Worm (Caenorhabditis elegans) whole organism, L1 larva: ENCODE data around the gene sas-5.
A peak's percentile ranks its signal among the peaks of the same experiment; 100 is the strongest.

Experiments
- C04F5.9 ChIP-seq: sonication (generic microtip); optimal IDR thresholded peaks from 2 replicates; lab custom pipeline; 2016; ENCODE audit warnings: missing genetic modification characterization, missing compliant biosample characterization
- C34B4.2 ChIP-seq: sonication (generic microtip); optimal IDR thresholded peaks from 2 replicates; lab custom pipeline; 2017; ENCODE audit warnings: mild to moderate bottlenecking, missing genetic modification characterization, missing compliant biosample characterization
- F16B12.6 ChIP-seq: fragments of 150-350 bp; optimal IDR thresholded peaks from 2 replicates; lab custom pipeline; 2014; ENCODE audit warnings: missing biosample characterization, missing genetic modification characterization
- Y116A8C.19 ChIP-seq: sonication (generic microtip); optimal IDR thresholded peaks from 2 replicates; lab custom pipeline; 2016; ENCODE audit warnings: missing compliant biosample characterization, missing genetic modification characterization, borderline replicate concordance
- aha-1 ChIP-seq: fragments of 150-350 bp; optimal IDR thresholded peaks from 2 replicates; lab custom pipeline; 2014; ENCODE audit warnings: missing biosample characterization, missing genetic modification characterization
- alr-1 ChIP-seq: fragments of 200-800 bp; sonication (Bioruptor generic); optimal IDR thresholded peaks from 2 replicates; lab custom pipeline; 2018; ENCODE audit warnings: borderline replicate concordance, mild to moderate bottlenecking, missing genetic modification characterization, missing compliant biosample characterization
- aly-2 ChIP-seq: fragments of 150-350 bp; optimal IDR thresholded peaks from 2 replicates; lab custom pipeline; 2014; ENCODE audit warnings: missing biosample characterization, missing genetic modification characterization
- ama-1 ChIP-seq: fragments of 150-350 bp; optimal IDR thresholded peaks from 2 replicates; lab custom pipeline; 2014
- blmp-1 ChIP-seq: fragments of 150-350 bp; optimal IDR thresholded peaks from 2 replicates; lab custom pipeline; 2014; ENCODE audit warnings: missing biosample characterization, missing genetic modification characterization
- ceh-63 ChIP-seq: fragments of 200-800 bp; sonication (Bioruptor generic); optimal IDR thresholded peaks from 2 replicates; lab custom pipeline; 2018; ENCODE audit warnings: mild to moderate bottlenecking, missing genetic modification characterization, missing compliant biosample characterization
- ceh-8 ChIP-seq: fragments of 200-800 bp; sonication (Bioruptor generic); optimal IDR thresholded peaks from 2 replicates; lab custom pipeline; 2018; ENCODE audit warnings: mild to moderate bottlenecking, missing genetic modification characterization, moderate library complexity, missing compliant biosample characterization
- ceh-82 ChIP-seq, 3 experiments: fragments of 150-350 bp in 1 of 3; sonication (generic microtip) in 2 of 3; optimal IDR thresholded peaks; 2 replicates each; lab custom pipeline; 2014 to 2017; ENCODE audit warnings: missing biosample characterization in 3 of 3, missing genetic modification characterization in 3 of 3
- ceh-88 ChIP-seq: fragments of 200-800 bp; sonication (Bioruptor generic); IDR thresholded peaks from 2 replicates; pipeline ENCODE4 v1.3.6; 2022; ENCODE audit warnings: missing genetic modification characterization, missing compliant biosample characterization
- ceh-90 ChIP-seq: sonication (generic microtip); optimal IDR thresholded peaks from 2 replicates; lab custom pipeline; 2016; ENCODE audit warnings: missing genetic modification characterization, missing compliant biosample characterization
- dpl-1 ChIP-seq, 3 experiments: fragments of 150-350 bp in 2 of 3; sonication (generic microtip) in 1 of 3; optimal IDR thresholded peaks; 2 replicates each; lab custom pipeline; 2014 to 2017; ENCODE audit warnings: missing biosample characterization in 3 of 3, missing genetic modification characterization in 3 of 3, missing genetic modification reagents in 3 of 3
- egl-13 ChIP-seq: sonication (generic microtip); optimal IDR thresholded peaks from 2 replicates; lab custom pipeline; 2016; ENCODE audit warnings: missing genotype, missing genetic modification reagents, missing genetic modification characterization, missing compliant biosample characterization
- egl-27 ChIP-seq, 2 experiments: fragments of 150-350 bp in 1 of 2; sonication (generic microtip); optimal IDR thresholded peaks; 3 replicates each; lab custom pipeline; 2017 to 2018; ENCODE audit warnings: missing biosample characterization in 2 of 2, missing genetic modification characterization in 2 of 2, missing genetic modification reagents in 2 of 2
- ets-5 ChIP-seq: fragments of 200-800 bp; sonication (Bioruptor generic); IDR thresholded peaks from 2 replicates; pipeline ENCODE4 v1.3.6; 2022; ENCODE audit warnings: missing genetic modification characterization, missing compliant biosample characterization
- fkh-10 ChIP-seq: sonication (generic microtip); optimal IDR thresholded peaks from 2 replicates; lab custom pipeline; 2017; ENCODE audit warnings: missing biosample characterization, missing genetic modification reagents, missing genetic modification characterization
- fos-1 ChIP-seq: fragments of 150-350 bp; optimal IDR thresholded peaks from 2 replicates; lab custom pipeline; 2014; ENCODE audit warnings: missing biosample characterization, missing genetic modification characterization
- hlh-17 ChIP-seq: fragments of 200-800 bp; sonication (Bioruptor generic); optimal IDR thresholded peaks from 2 replicates; lab custom pipeline; 2018; ENCODE audit warnings: missing genetic modification characterization, mild to moderate bottlenecking, missing compliant biosample characterization, moderate library complexity, borderline replicate concordance
- hpl-2 ChIP-seq: fragments of 150-350 bp; optimal IDR thresholded peaks from 2 replicates; lab custom pipeline; 2014; ENCODE audit warnings: missing biosample characterization, missing genetic modification reagents, missing genetic modification characterization
- irx-1 ChIP-seq: sonication (generic microtip); optimal IDR thresholded peaks from 2 replicates; lab custom pipeline; 2016; ENCODE audit warnings: missing genetic modification characterization, missing compliant biosample characterization
- jun-1 ChIP-seq: fragments of 150-350 bp; optimal IDR thresholded peaks from 2 replicates; lab custom pipeline; 2014; ENCODE audit warnings: missing biosample characterization, missing genetic modification reagents, missing genetic modification characterization
- lin-13 ChIP-seq: fragments of 150-350 bp; optimal IDR thresholded peaks from 2 replicates; lab custom pipeline; 2014; ENCODE audit warnings: missing biosample characterization, missing genetic modification reagents, missing genetic modification characterization
- lin-35 ChIP-seq, 2 experiments: fragments of 150-350 bp; optimal IDR thresholded peaks; 2 replicates each; lab custom pipeline; 2014; ENCODE audit warnings: missing biosample characterization in 2 of 2, missing genetic modification characterization in 2 of 2, missing genetic modification reagents in 2 of 2
- lin-39 ChIP-seq: fragments of 150-350 bp; optimal IDR thresholded peaks from 2 replicates; lab custom pipeline; 2014; ENCODE audit warnings: missing biosample characterization, missing genetic modification reagents, missing genetic modification characterization
- mab-9 ChIP-seq: fragments of 200-800 bp; sonication (Bioruptor generic); IDR thresholded peaks from 2 replicates; pipeline ENCODE4 v1.3.6; 2022; ENCODE audit warnings: missing genetic modification reagents, missing genetic modification characterization, missing compliant biosample characterization
- mef-2 ChIP-seq: fragments of 150-350 bp; optimal IDR thresholded peaks from 2 replicates; lab custom pipeline; 2014; ENCODE audit warnings: missing biosample characterization, missing genetic modification characterization
- mep-1 ChIP-seq: fragments of 150-350 bp; optimal IDR thresholded peaks from 2 replicates; lab custom pipeline; 2014; ENCODE audit warnings: missing biosample characterization, missing genetic modification characterization
- nhr-12 ChIP-seq: sonication (generic microtip); optimal IDR thresholded peaks from 2 replicates; lab custom pipeline; 2017; ENCODE audit warnings: missing biosample characterization, missing genetic modification characterization
- nhr-20 ChIP-seq: sonication (generic microtip); optimal IDR thresholded peaks from 2 replicates; lab custom pipeline; 2016; ENCODE audit warnings: mild to moderate bottlenecking, missing genetic modification characterization, missing compliant biosample characterization
- nhr-47 ChIP-seq: sonication (generic microtip); optimal IDR thresholded peaks from 2 replicates; lab custom pipeline; 2016; ENCODE audit warnings: mild to moderate bottlenecking, missing genetic modification characterization, moderate library complexity, missing compliant biosample characterization
- nhr-71 ChIP-seq: sonication (generic microtip); optimal IDR thresholded peaks from 2 replicates; lab custom pipeline; 2016; ENCODE audit warnings: mild to moderate bottlenecking, missing genetic modification characterization, moderate library complexity, missing compliant biosample characterization
- nhr-76 ChIP-seq: sonication (generic microtip); optimal IDR thresholded peaks from 2 replicates; lab custom pipeline; 2017; ENCODE audit warnings: missing biosample characterization, missing genetic modification characterization
- nhr-85 ChIP-seq: sonication (generic microtip); peaks from one replicate; lab custom pipeline; 2016; ENCODE audit warnings: missing genetic modification characterization, inconsistent platforms, missing compliant biosample characterization
- pag-3 ChIP-seq: sonication (generic microtip); optimal IDR thresholded peaks from 2 replicates; lab custom pipeline; 2017; ENCODE audit warnings: missing genetic modification characterization, mild to moderate bottlenecking, missing compliant biosample characterization, antibody characterized with exemption, borderline replicate concordance; ENCODE audit not compliant: insufficient read depth
- pax-3 ChIP-seq: fragments of 200-800 bp; sonication (Bioruptor generic); optimal IDR thresholded peaks from 2 replicates; lab custom pipeline; 2018; ENCODE audit warnings: mild to moderate bottlenecking, missing genetic modification characterization, moderate library complexity, missing compliant biosample characterization
- pqm-1 ChIP-seq: sonication (generic microtip); optimal IDR thresholded peaks from 3 replicates; lab custom pipeline; 2017; ENCODE audit warnings: missing biosample characterization, missing genetic modification characterization
- skn-1 ChIP-seq: fragments of 150-350 bp; optimal IDR thresholded peaks from 2 replicates; lab custom pipeline; 2014; ENCODE audit warnings: missing biosample characterization, missing genetic modification characterization
- snu-23 ChIP-seq: sonication (generic microtip); optimal IDR thresholded peaks from 2 replicates; lab custom pipeline; 2016; ENCODE audit warnings: missing genetic modification characterization, missing compliant biosample characterization
- sox-4 ChIP-seq: sonication (generic microtip); optimal IDR thresholded peaks from 2 replicates; lab custom pipeline; 2016; ENCODE audit warnings: missing genetic modification characterization, missing compliant biosample characterization
- sptf-1 ChIP-seq: fragments of 150-350 bp; optimal IDR thresholded peaks from 2 replicates; lab custom pipeline; 2014; ENCODE audit warnings: missing biosample characterization, missing genetic modification characterization
- sup-37 ChIP-seq: fragments of 200-800 bp; sonication (Bioruptor generic); optimal IDR thresholded peaks from 2 replicates; lab custom pipeline; 2018; ENCODE audit warnings: mild to moderate bottlenecking, missing genetic modification characterization, missing compliant biosample characterization
- swsn-7 ChIP-seq: sonication (generic microtip); optimal IDR thresholded peaks from 2 replicates; lab custom pipeline; 2016; ENCODE audit warnings: missing genetic modification characterization, missing compliant biosample characterization
- tlp-1 ChIP-seq: fragments of 150-350 bp; optimal IDR thresholded peaks from 2 replicates; lab custom pipeline; 2014; ENCODE audit warnings: missing biosample characterization, missing genetic modification characterization
- unc-30 ChIP-seq: sonication (generic microtip); optimal IDR thresholded peaks from 2 replicates; lab custom pipeline; 2017; ENCODE audit warnings: missing biosample characterization, missing genetic modification characterization
- unc-62 ChIP-seq: fragments of 150-350 bp; optimal IDR thresholded peaks from 2 replicates; lab custom pipeline; 2014; ENCODE audit warnings: missing biosample characterization, missing genetic modification reagents, missing genetic modification characterization
- unc-86 ChIP-seq: sonication (generic microtip); optimal IDR thresholded peaks from 2 replicates; lab custom pipeline; 2016; ENCODE audit warnings: missing genetic modification characterization, missing compliant biosample characterization
- unc-98 ChIP-seq: fragments of 200-800 bp; sonication (Bioruptor generic); IDR thresholded peaks from 2 replicates; pipeline ENCODE4 v1.3.6; 2022; ENCODE audit warnings: missing genetic modification characterization, missing compliant biosample characterization
- vab-15 ChIP-seq: sonication (generic microtip); optimal IDR thresholded peaks from 2 replicates; lab custom pipeline; 2017; ENCODE audit warnings: missing genotype, mild to moderate bottlenecking, missing genetic modification characterization, missing compliant biosample characterization
- ztf-4 ChIP-seq: fragments of 150-350 bp; optimal IDR thresholded peaks from 2 replicates; lab custom pipeline; 2014; ENCODE audit warnings: missing biosample characterization, missing genetic modification characterization

Gene sas-5

ce11 chrV:11572803-11573490, 37.6 kb upstream of the sas-5 start, which contains the start of the genes H12C20.7 and nhr-68 (continued):
- TF ChIP-seq C04F5.9 (no peak), egl-27 (tag; optimal IDR thresholded peaks at IDR 0.05; lab: Kevin White, UChicago) (peak; percentile 38 to 68), aha-1 (tag; lab: Kevin White, UChicago) (no peak), pag-3 (tag; lab: Kevin White, UChicago) (no peak), nhr-47 (tag; lab: Kevin White, UChicago) (peak; percentile 85), nhr-76 (tag; lab: Kevin White, UChicago) (no peak), ztf-4 (tag; lab: Kevin White, UChicago) (peak; percentile 95), unc-30 (tag; lab: Kevin White, UChicago) (no peak), Y116A8C.19 (tag; lab: Kevin White, UChicago) (no peak), unc-98 (GFP tag; lab: Robert Waterston, UW) (no peak), alr-1 (tag; lab: Kevin White, UChicago) (no peak), nhr-85 (tag; lab: Kevin White, UChicago) (peak; percentile 99), sox-4 (tag; lab: Kevin White, UChicago) (no peak), F16B12.6 (tag; lab: Kevin White, UChicago) (no peak), ceh-8 (GFP tag; lab: Kevin White, UChicago) (no peak), tlp-1 (no peak), nhr-20 (tag; lab: Kevin White, UChicago) (peak; percentile 99), dpl-1 (GFP tag; optimal IDR thresholded peaks at IDR 0.05; lab: Kevin White, UChicago) (peak in 2 of 3 experiments; percentile 8 to 45), aly-2 (tag; lab: Kevin White, UChicago) (no peak), blmp-1 (tag; lab: Kevin White, UChicago) (peak; percentile 76), C34B4.2 (tag; lab: Kevin White, UChicago) (no peak), sptf-1 (tag; lab: Kevin White, UChicago) (no peak), ceh-63 (GFP tag; lab: Kevin White, UChicago) (no peak), irx-1 (peak; percentile 55), swsn-7 (tag; lab: Kevin White, UChicago) (peak; percentile 61), nhr-12 (tag; lab: Kevin White, UChicago) (no peak), pqm-1 (tag; lab: Kevin White, UChicago) (no peak), unc-62 (GFP tag; lab: Kevin White, UChicago) (no peak), snu-23 (GFP tag; lab: Kevin White, UChicago) (peak; percentile 96), vab-15 (no peak), mep-1 (tag; lab: Kevin White, UChicago) (no peak), ceh-82 (tag; optimal IDR thresholded peaks at IDR 0.05; lab: Kevin White, UChicago) (no peak), lin-35 (GFP tag; optimal IDR thresholded peaks at IDR 0.05; lab: Kevin White, UChicago) (peak in 1 of 2 experiments; percentile 85), lin-13 (GFP tag; lab: Kevin White, UChicago) (peak; percentile 48), hlh-17 (GFP tag; lab: Kevin White, UChicago) (no peak), sup-37 (GFP tag; lab: Kevin White, UChicago) (no peak), ama-1 (lab: Kevin White, UChicago) (peak; percentile 54), lin-39 (tag; lab: Kevin White, UChicago) (peak; percentile 59), hpl-2 (GFP tag; lab: Kevin White, UChicago) (peak; percentile 46), egl-13 (tag; lab: Kevin White, UChicago) (no peak), mab-9 (peak; percentile 44; the same call in 1 of the 2 replicates), fkh-10 (GFP tag; lab: Kevin White, UChicago) (no peak), ceh-88 (GFP tag; lab: Robert Waterston, UW) (peak; percentile 37; the same call in 1 of the 2 replicates), ceh-90 (no peak), jun-1 (tag; lab: Kevin White, UChicago) (peak; percentile 42), nhr-71 (peak; percentile 100), pax-3 (tag; lab: Kevin White, UChicago) (no peak), skn-1 (tag; lab: Kevin White, UChicago) (peak; percentile 6), fos-1 (tag; lab: Kevin White, UChicago) (peak; percentile 20), mef-2 (tag; lab: Kevin White, UChicago) (no peak), ets-5 (GFP tag; lab: Robert Waterston, UW) (no peak), unc-86 (tag; lab: Kevin White, UChicago) (no peak)
